Worm (Caenorhabditis elegans): ENCODE data around the gene str-81.

str-81 gene

DNA sequence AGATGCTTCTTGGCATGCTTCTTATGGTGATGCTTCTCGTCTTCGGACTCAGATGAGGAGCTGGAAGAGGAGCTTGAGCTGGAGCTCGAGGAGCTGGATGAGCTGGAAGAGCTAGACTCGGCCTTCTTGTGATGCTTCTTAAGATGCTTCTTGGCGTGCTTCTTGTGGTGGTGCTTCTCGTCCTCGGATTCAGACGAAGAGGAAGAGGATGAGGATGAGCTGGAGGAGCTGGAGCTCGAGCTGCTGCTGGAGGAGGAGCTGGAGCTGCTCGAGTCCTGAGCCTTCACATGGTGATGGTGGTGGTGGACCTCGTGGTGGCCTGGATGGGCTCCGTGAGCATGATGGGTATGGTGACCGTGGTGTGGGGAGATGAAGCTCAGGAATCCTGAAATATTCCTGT lies 48.1 kb downstream of the str-81 start:
- TF ChIP-seq ref-1 (GFP tag; conservative IDR thresholded peaks at IDR 0.05), result no peak
- TF ChIP-seq ztf-23 (GFP tag; IDR thresholded peaks at IDR 0.05), result no peak
- no peak for TF ChIP-seq T22C8.4 (GFP tag; IDR thresholded peaks at IDR 0.05)
- TF ChIP-seq flt-1 (GFP tag; IDR thresholded peaks at IDR 0.05), result no peak
- no peak for TF ChIP-seq ztf-29 (GFP tag; IDR thresholded peaks at IDR 0.05)
- no peak for TF ChIP-seq med-1 (GFP tag; optimal IDR thresholded peaks at IDR 0.05; ENCODE audit: insufficient read depth)
- TF ChIP-seq klf-2 (GFP tag; conservative IDR thresholded peaks at IDR 0.05), result no peak
- TF ChIP-seq tab-1 (GFP tag; IDR thresholded peaks at IDR 0.05), result no peak
- TF ChIP-seq cog-1 (tag; optimal IDR thresholded peaks at IDR 0.05), result no peak

DNA sequence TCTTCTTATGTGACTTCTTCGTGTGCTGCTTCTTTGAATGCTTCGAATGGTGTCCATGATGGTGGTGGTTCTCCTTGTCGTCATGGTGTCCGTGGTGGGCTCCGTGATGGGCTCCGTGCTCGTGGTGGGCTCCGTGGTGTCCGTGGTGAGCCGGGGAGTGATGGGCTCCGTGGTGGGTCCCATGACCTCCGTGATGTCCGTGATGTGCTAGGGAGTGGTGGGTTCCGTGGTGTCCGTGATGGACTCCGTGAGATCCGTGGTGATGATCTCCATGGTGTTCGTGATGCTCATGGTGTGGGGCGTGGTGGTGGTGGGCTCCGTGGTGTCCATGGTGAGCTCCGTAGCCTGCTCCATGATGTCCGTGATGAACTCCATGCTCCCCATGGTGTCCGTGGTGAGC lies 49.7 kb downstream of the str-81 start:
- no peak for TF ChIP-seq flt-1 (GFP tag; IDR thresholded peaks at IDR 0.05)
- TF ChIP-seq tab-1 (GFP tag; IDR thresholded peaks at IDR 0.05), result no peak
- TF ChIP-seq med-1 (GFP tag; optimal IDR thresholded peaks at IDR 0.05; ENCODE audit: insufficient read depth), result no peak
- no peak for TF ChIP-seq klf-2 (GFP tag; conservative IDR thresholded peaks at IDR 0.05)
- no peak for TF ChIP-seq ref-1 (GFP tag; conservative IDR thresholded peaks at IDR 0.05)
- TF ChIP-seq T22C8.4 (GFP tag; IDR thresholded peaks at IDR 0.05), result no peak
- TF ChIP-seq cog-1 (tag; optimal IDR thresholded peaks at IDR 0.05), result no peak
- TF ChIP-seq ztf-29 (GFP tag; IDR thresholded peaks at IDR 0.05), result no peak

DNA sequence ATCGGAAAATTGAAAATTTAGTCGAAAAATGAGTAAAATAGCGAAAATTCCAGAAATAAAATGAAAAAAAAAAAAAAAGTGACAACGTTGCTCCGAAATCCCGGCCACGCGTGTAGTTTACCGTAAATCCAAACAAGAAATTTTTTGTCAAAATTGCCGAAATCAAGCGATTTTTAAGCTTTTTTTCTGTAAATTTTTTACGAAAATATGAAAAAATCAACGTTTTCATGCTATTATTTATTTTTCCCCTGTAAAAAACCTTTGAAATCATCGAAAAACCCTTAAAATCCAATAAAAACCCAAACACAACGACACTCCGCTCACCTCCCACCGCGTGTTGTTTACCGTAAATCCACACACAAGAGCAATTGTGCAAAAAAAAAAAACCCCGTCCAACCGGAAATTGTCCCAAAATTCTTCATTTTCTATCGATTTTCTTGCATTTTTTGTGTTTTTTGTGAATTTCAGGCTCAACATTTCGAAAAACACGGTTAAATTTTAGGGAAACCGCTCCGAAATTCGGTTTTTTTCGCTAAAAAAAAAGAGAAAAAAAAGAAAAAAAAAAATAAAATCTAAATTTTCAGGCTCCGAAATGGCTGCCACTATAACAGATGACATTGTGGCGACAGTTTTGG lies 60.8 kb downstream of the str-81 start, which contains the start of the genes Y39B6A.3 and pph-5:
TSS of gene Y39B6A.3 (minus strand) at position 51 of the 635 bp plus-strand sequence.
TSS of gene pph-5 (plus strand) at position 585 of the 635 bp plus-strand sequence.
- TF ChIP-seq flt-1 (GFP tag; IDR thresholded peaks at IDR 0.05) (no peak), cog-1 (tag; optimal IDR thresholded peaks at IDR 0.05) (no peak), ztf-23 (GFP tag; IDR thresholded peaks at IDR 0.05) (no peak), med-1 (GFP tag; optimal IDR thresholded peaks at IDR 0.05; ENCODE audit: insufficient read depth) (no peak), ref-1 (GFP tag; conservative IDR thresholded peaks at IDR 0.05) (no peak), klf-2 (GFP tag; conservative IDR thresholded peaks at IDR 0.05) (no peak), tab-1 (GFP tag; IDR thresholded peaks at IDR 0.05) (no peak), T22C8.4 (GFP tag; IDR thresholded peaks at IDR 0.05) (no peak), ztf-29 (GFP tag; IDR thresholded peaks at IDR 0.05) (no peak)

DNA sequence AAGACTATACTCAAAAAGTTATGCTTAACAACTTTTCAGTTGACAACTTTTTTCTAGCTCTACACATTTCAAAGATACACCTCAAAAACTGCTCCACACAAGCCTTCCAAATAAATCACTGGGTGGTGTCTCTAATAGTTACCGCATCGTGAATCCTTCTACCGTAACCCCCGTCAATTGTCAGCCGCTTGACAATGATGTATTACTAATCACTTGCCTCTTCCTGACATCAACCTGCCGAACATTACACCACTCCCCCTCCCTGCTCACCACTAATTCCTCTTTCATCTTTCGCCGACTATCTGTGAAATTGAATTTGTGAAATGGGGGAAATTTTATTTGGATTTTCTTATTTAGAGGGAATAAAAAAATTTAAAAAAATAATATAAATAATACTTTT lies 69.2 kb downstream of the str-81 start:
- TF ChIP-seq ztf-23 (GFP tag; IDR thresholded peaks at IDR 0.05) (no peak), med-1 (GFP tag; optimal IDR thresholded peaks at IDR 0.05; ENCODE audit: insufficient read depth) (no peak), flt-1 (GFP tag; IDR thresholded peaks at IDR 0.05) (no peak)

ce11 chrV:19178896-19179295 lies 72.0 kb downstream of the str-81 start:
- TF ChIP-seq med-1 (GFP tag; optimal IDR thresholded peaks at IDR 0.05; ENCODE audit: insufficient read depth) (no peak), ref-1 (GFP tag; conservative IDR thresholded peaks at IDR 0.05) (no peak), ztf-23 (GFP tag; IDR thresholded peaks at IDR 0.05) (no peak), ztf-29 (GFP tag; IDR thresholded peaks at IDR 0.05) (no peak), tab-1 (GFP tag; IDR thresholded peaks at IDR 0.05) (no peak)

ce11 chrV:19177804-19178203 lies 73.1 kb downstream of the str-81 start:
- TF ChIP-seq ztf-29 (GFP tag; IDR thresholded peaks at IDR 0.05) (no peak), klf-2 (GFP tag; conservative IDR thresholded peaks at IDR 0.05) (no peak), ztf-23 (GFP tag; IDR thresholded peaks at IDR 0.05) (no peak), cog-1 (tag; optimal IDR thresholded peaks at IDR 0.05) (no peak), flt-1 (GFP tag; IDR thresholded peaks at IDR 0.05) (no peak), T22C8.4 (GFP tag; IDR thresholded peaks at IDR 0.05) (no peak)

DNA sequence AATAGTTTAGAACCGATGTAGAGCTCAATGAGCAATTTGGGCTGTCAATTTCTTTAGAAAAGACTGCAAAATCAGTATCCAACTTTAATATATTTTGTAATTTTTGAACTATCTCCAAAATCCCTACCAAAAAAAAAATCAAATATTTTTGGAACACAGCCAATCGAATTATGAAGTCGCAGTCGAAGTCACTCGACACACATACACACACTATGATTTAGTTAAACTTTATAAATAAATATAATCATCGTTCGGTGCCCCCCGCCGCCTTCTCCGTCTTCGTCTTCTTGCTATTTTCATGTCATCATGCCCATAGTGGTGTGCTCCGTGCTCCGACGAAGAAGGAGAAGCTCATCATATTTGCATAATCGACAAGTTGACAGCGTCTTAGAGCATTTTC lies 73.8 kb downstream of the str-81 start:
- no peak for TF ChIP-seq cog-1 (tag; optimal IDR thresholded peaks at IDR 0.05)
- TF ChIP-seq tab-1 (GFP tag; IDR thresholded peaks at IDR 0.05), result no peak
- TF ChIP-seq flt-1 (GFP tag; IDR thresholded peaks at IDR 0.05), result no peak
- TF ChIP-seq T22C8.4 (GFP tag; IDR thresholded peaks at IDR 0.05), result no peak
- TF ChIP-seq klf-2 (GFP tag; conservative IDR thresholded peaks at IDR 0.05), result no peak
- no peak for TF ChIP-seq med-1 (GFP tag; optimal IDR thresholded peaks at IDR 0.05; ENCODE audit: insufficient read depth)
- no peak for TF ChIP-seq ztf-23 (GFP tag; IDR thresholded peaks at IDR 0.05)
- no peak for TF ChIP-seq ref-1 (GFP tag; conservative IDR thresholded peaks at IDR 0.05)
- no peak for TF ChIP-seq ztf-29 (GFP tag; IDR thresholded peaks at IDR 0.05)

ce11 chrV:19175714-19176113 lies 75.2 kb downstream of the str-81 start:
- no peak for TF ChIP-seq ztf-29 (GFP tag; IDR thresholded peaks at IDR 0.05)
- no peak for TF ChIP-seq tab-1 (GFP tag; IDR thresholded peaks at IDR 0.05)
- no peak for TF ChIP-seq cog-1 (tag; optimal IDR thresholded peaks at IDR 0.05)
- TF ChIP-seq T22C8.4 (GFP tag; IDR thresholded peaks at IDR 0.05), result no peak
